Worm (Caenorhabditis elegans) whole organism, mixed stage, embryonic: ENCODE results near the gene F36D3.16.
"Not testable (repeated sequence)": the region's sequence is repeated elsewhere in the genome, so short reads cannot be mapped to it uniquely, and the experiment has no call there.

Source experiments
- M03D4.4 ChIP-seq: sonication (generic microtip); optimal IDR thresholded peaks from 2 replicates; lab custom pipeline; 2017; ENCODE audit warnings: mild to moderate bottlenecking, missing genetic modification characterization, missing compliant biosample characterization
- bed-3 ChIP-seq: fragments of 200-800 bp; sonication (Bioruptor generic); optimal IDR thresholded peaks from 3 replicates; lab custom pipeline; 2018; ENCODE audit warnings: mild to moderate bottlenecking, missing genetic modification characterization, moderate library complexity, missing compliant biosample characterization
- blmp-1 ChIP-seq: fragments of 150-350 bp; optimal IDR thresholded peaks from 2 replicates; lab custom pipeline; 2014; ENCODE audit warnings: missing biosample characterization, missing genetic modification characterization
- ceh-39 ChIP-seq: fragments of 150-350 bp; optimal IDR thresholded peaks from 2 replicates; lab custom pipeline; 2014; ENCODE audit warnings: missing biosample characterization, missing genetic modification characterization
- ceh-43 ChIP-seq: fragments of 200-800 bp; sonication (Bioruptor generic); optimal IDR thresholded peaks from 2 replicates; lab custom pipeline; 2018; ENCODE audit warnings: mild to moderate bottlenecking, missing genetic modification characterization, moderate library complexity, missing compliant biosample characterization
- ceh-83 ChIP-seq: fragments of 200-800 bp; sonication (Bioruptor generic); optimal IDR thresholded peaks from 2 replicates; lab custom pipeline; 2018; ENCODE audit warnings: mild to moderate bottlenecking, missing genetic modification characterization, missing compliant biosample characterization
- ces-1 ChIP-seq: fragments of 150-350 bp; optimal IDR thresholded peaks from 2 replicates; lab custom pipeline; 2014; ENCODE audit warnings: missing biosample characterization, missing genetic modification reagents, missing genetic modification characterization
- cnd-1 ChIP-seq: fragments of 200-800 bp; sonication (Bioruptor generic); optimal IDR thresholded peaks from 2 replicates; lab custom pipeline; 2018; ENCODE audit warnings: mild to moderate bottlenecking, missing genetic modification characterization, missing compliant biosample characterization
- drap-1 ChIP-seq: fragments of 200-800 bp; sonication (Bioruptor generic); optimal IDR thresholded peaks from 3 replicates; lab custom pipeline; 2018; ENCODE audit warnings: mild to moderate bottlenecking, missing genetic modification characterization, missing compliant biosample characterization
- elt-3 ChIP-seq: fragments of 150-350 bp; optimal IDR thresholded peaks from 2 replicates; lab custom pipeline; 2014; ENCODE audit warnings: missing biosample characterization, missing genetic modification characterization
- ham-2 ChIP-seq: fragments of 200-800 bp; sonication (Bioruptor generic); optimal IDR thresholded peaks from 2 replicates; lab custom pipeline; 2018; ENCODE audit warnings: mild to moderate bottlenecking, missing genetic modification characterization, missing compliant biosample characterization
- hlh-1 ChIP-seq: fragments of 150-350 bp; optimal IDR thresholded peaks from 2 replicates; lab custom pipeline; 2014; ENCODE audit warnings: missing biosample characterization, missing genetic modification reagents, missing genetic modification characterization
- lin-13 ChIP-seq: fragments of 150-350 bp; optimal IDR thresholded peaks from 2 replicates; lab custom pipeline; 2014; ENCODE audit warnings: missing biosample characterization, missing genetic modification characterization
- lin-32 ChIP-seq: fragments of 200-800 bp; sonication (Bioruptor generic); optimal IDR thresholded peaks from 2 replicates; lab custom pipeline; 2018; ENCODE audit warnings: mild to moderate bottlenecking, missing genetic modification characterization, missing compliant biosample characterization
- lsy-2 ChIP-seq: fragments of 150-350 bp; optimal IDR thresholded peaks from 2 replicates; lab custom pipeline; 2014; ENCODE audit warnings: missing biosample characterization, missing genetic modification characterization
- mab-5 ChIP-seq: fragments of 150-350 bp; optimal IDR thresholded peaks from 2 replicates; lab custom pipeline; 2014; ENCODE audit warnings: missing biosample characterization, missing genetic modification characterization
- mep-1 ChIP-seq: fragments of 150-350 bp; optimal IDR thresholded peaks from 2 replicates; lab custom pipeline; 2017; ENCODE audit warnings: missing biosample characterization, missing genetic modification reagents, missing genetic modification characterization, inconsistent platforms
- mls-2 ChIP-seq: sonication (generic microtip); optimal IDR thresholded peaks from 2 replicates; lab custom pipeline; 2016; ENCODE audit warnings: mild to moderate bottlenecking, missing genetic modification characterization, moderate library complexity, missing compliant biosample characterization
- nhr-12 ChIP-seq: fragments of 150-350 bp; optimal IDR thresholded peaks from 2 replicates; lab custom pipeline; 2014; ENCODE audit warnings: missing biosample characterization, missing genetic modification characterization
- nhr-2 ChIP-seq: fragments of 150-350 bp; optimal IDR thresholded peaks from 2 replicates; lab custom pipeline; 2014; ENCODE audit warnings: missing biosample characterization, missing genetic modification characterization
- nhr-237 ChIP-seq: fragments of 150-350 bp; optimal IDR thresholded peaks from 2 replicates; lab custom pipeline; 2014; ENCODE audit warnings: missing biosample characterization, missing genetic modification characterization
- nhr-76 ChIP-seq: sonication (generic microtip); optimal IDR thresholded peaks from 2 replicates; lab custom pipeline; 2017; ENCODE audit warnings: missing biosample characterization, missing genetic modification characterization
- pha-4 ChIP-seq: fragments of 150-350 bp; optimal IDR thresholded peaks from 2 replicates; lab custom pipeline; 2018; ENCODE audit warnings: missing biosample characterization, missing genetic modification reagents, missing genetic modification characterization
- sem-2 ChIP-seq: fragments of 200-800 bp; sonication (Bioruptor generic); optimal IDR thresholded peaks from 2 replicates; lab custom pipeline; 2018; ENCODE audit warnings: mild to moderate bottlenecking, missing genetic modification characterization, missing compliant biosample characterization
- snpc-4 ChIP-seq: fragments of 150-350 bp; optimal IDR thresholded peaks from 2 replicates; lab custom pipeline; 2014; ENCODE audit warnings: missing biosample characterization, missing genetic modification characterization
- sptf-1 ChIP-seq: sonication (generic microtip); optimal IDR thresholded peaks from 2 replicates; lab custom pipeline; 2017; ENCODE audit warnings: mild to moderate bottlenecking, missing genetic modification characterization, moderate library complexity, missing compliant biosample characterization
- tbx-8 ChIP-seq: fragments of 200-800 bp; sonication (Bioruptor generic); optimal IDR thresholded peaks from 2 replicates; lab custom pipeline; 2018; ENCODE audit warnings: mild to moderate bottlenecking, missing genetic modification characterization, moderate library complexity, missing compliant biosample characterization
- unc-120 ChIP-seq: sonication (generic microtip); optimal IDR thresholded peaks from 2 replicates; lab custom pipeline; 2017; ENCODE audit warnings: missing genetic modification characterization, missing compliant biosample characterization; ENCODE audit not compliant: poor library complexity, severe bottlenecking
- unc-39 ChIP-seq: fragments of 150-350 bp; optimal IDR thresholded peaks from 2 replicates; lab custom pipeline; 2014; ENCODE audit warnings: missing biosample characterization, missing genetic modification characterization
- unc-62 ChIP-seq: fragments of 150-350 bp; optimal IDR thresholded peaks from 2 replicates; lab custom pipeline; 2014; ENCODE audit warnings: missing biosample characterization, missing genetic modification reagents, missing genetic modification characterization
- zip-8 ChIP-seq: fragments of 150-350 bp; optimal IDR thresholded peaks from 2 replicates; lab custom pipeline; 2014; ENCODE audit warnings: missing biosample characterization, missing genetic modification characterization
- ztf-11 ChIP-seq: fragments of 150-350 bp; optimal IDR thresholded peaks from 2 replicates; lab custom pipeline; 2014; ENCODE audit warnings: missing biosample characterization, missing genetic modification characterization

The F36D3.16 gene

DNA sequence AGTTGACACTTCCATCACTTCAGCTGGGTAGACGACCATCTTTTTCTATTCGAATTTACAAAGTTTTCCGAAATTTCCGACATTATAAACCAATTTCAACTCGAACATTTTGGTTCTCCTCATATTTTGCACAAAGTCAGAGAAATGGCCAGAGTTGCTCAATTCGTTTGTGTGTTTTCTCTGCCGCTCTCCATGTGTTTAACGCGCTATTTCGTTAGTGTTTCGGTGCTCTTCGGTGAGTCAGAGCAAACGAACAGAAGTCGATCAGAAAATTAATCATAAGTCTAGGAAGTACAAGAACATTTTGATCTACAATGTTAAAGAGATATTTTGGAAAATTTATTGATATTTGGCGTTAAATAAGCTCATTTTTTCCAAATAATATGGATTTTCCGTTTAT is 19.2 kb upstream of the F36D3.16 start, which contains the start of gene srr-3:
Gene srr-3, minus strand, starts transcription at position 101 of the 400 bp plus-strand sequence.
- TF ChIP-seq mls-2 (tag; lab: Kevin White, UChicago) (no peak), tbx-8 (GFP tag; lab: Kevin White, UChicago) (no peak), unc-62 (GFP tag; lab: Kevin White, UChicago) (no peak), ces-1 (no peak), nhr-76 (no peak), mep-1 (tag; lab: Kevin White, UChicago) (no peak), lsy-2 (no peak), nhr-12 (tag; lab: Kevin White, UChicago) (no peak), cnd-1 (tag; lab: Kevin White, UChicago) (no peak), blmp-1 (no peak), ceh-83 (GFP tag; lab: Kevin White, UChicago) (no peak), sptf-1 (tag; lab: Kevin White, UChicago) (no peak), drap-1 (no peak), ceh-39 (tag; lab: Kevin White, UChicago) (no peak), nhr-2 (tag; lab: Kevin White, UChicago) (no peak), mab-5 (tag; lab: Kevin White, UChicago) (no peak), ztf-11 (tag; lab: Kevin White, UChicago) (no peak), zip-8 (no peak), elt-3 (no peak), M03D4.4 (no peak)

ce11 chrV:16515140-16515539 is 12.8 kb upstream of the F36D3.16 start, which contains the start of gene F36D3.5:
TSS of gene F36D3.5 (minus strand) at chrV:16515240.
- TF ChIP-seq snpc-4 (tag; lab: Kevin White, UChicago); pha-4; unc-120 (tag; lab: Kevin White, UChicago): not testable (repeated sequence)
- TF ChIP-seq, all 35 proteins: peak for 0; not testable (repeated sequence) for 35

DNA sequence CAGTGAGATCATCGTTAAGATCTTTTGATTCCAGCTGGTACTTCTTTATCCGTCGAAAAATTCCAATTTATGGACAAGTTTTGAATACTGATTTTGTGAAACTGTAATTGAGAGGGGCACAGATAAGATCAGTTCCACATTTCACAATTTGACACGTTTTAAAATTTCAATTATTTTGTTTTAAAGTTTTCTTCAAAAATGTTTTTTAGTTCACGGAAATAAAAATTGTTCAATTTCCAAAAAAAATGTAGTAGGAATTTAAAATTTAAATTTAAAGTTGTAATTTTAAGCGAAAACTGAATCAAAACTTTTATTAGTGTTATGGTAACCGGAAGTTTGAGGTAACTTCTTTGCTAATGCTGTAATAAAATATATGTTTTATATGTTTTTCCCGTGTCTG is 10.3 kb upstream of the F36D3.16 start, which contains the start of gene F36D3.4:
Gene F36D3.4, minus strand, starts transcription at position 101 of the 400 bp plus-strand sequence.
- no peak for TF ChIP-seq snpc-4 (tag; lab: Kevin White, UChicago)
- no peak for TF ChIP-seq hlh-1 (tag; lab: Kevin White, UChicago)
- TF ChIP-seq mep-1 (tag; lab: Kevin White, UChicago): no peak
- TF ChIP-seq nhr-2 (tag; lab: Kevin White, UChicago): no peak
- TF ChIP-seq zip-8: no peak
- no peak for TF ChIP-seq ces-1
- TF ChIP-seq pha-4: no peak
- no peak for TF ChIP-seq ham-2 (GFP tag; lab: Kevin White, UChicago)
- no peak for TF ChIP-seq ztf-11 (tag; lab: Kevin White, UChicago)
- no peak for TF ChIP-seq nhr-237 (tag; lab: Kevin White, UChicago)
- TF ChIP-seq drap-1: no peak
- TF ChIP-seq unc-39 (tag; lab: Kevin White, UChicago): no peak
- no peak for TF ChIP-seq sptf-1 (tag; lab: Kevin White, UChicago)
- TF ChIP-seq mab-5 (tag; lab: Kevin White, UChicago): no peak
- no peak for TF ChIP-seq tbx-8 (GFP tag; lab: Kevin White, UChicago)
- TF ChIP-seq bed-3 (GFP tag; lab: Kevin White, UChicago): no peak
- TF ChIP-seq sem-2 (GFP tag; lab: Kevin White, UChicago): no peak
- TF ChIP-seq elt-3: no peak
- no peak for TF ChIP-seq mls-2 (tag; lab: Kevin White, UChicago)

DNA sequence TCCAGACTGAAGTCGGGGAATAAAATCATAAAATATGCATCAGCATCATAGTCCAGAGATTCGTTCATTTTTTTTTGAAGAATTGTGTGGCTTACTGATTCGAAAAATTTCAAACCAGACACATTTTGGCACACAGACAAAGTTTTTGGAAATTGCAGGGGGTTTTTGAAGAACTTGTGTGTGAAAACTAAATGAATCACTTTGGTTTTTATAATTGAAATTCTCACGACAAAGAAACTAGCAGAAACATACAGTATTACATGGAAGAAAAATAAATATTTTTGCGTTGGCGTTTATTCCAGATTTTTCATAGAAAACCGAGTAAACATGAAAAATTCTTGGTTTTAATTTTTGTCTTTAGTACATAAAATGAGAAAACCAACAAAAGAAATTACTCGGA is 5.7 kb upstream of the F36D3.16 start, which contains the start of gene srw-34:
Gene srw-34, minus strand, starts transcription at position 101 of the 400 bp plus-strand sequence.
- TF ChIP-seq ceh-43 (GFP tag; lab: Kevin White, UChicago) (no peak), zip-8 (no peak), cnd-1 (tag; lab: Kevin White, UChicago) (no peak), lin-13 (tag; lab: Kevin White, UChicago) (no peak), sem-2 (GFP tag; lab: Kevin White, UChicago) (no peak), unc-120 (tag; lab: Kevin White, UChicago) (no peak), ceh-83 (GFP tag; lab: Kevin White, UChicago) (no peak), lin-32 (GFP tag; lab: Kevin White, UChicago) (no peak), ceh-39 (tag; lab: Kevin White, UChicago) (no peak), bed-3 (GFP tag; lab: Kevin White, UChicago) (no peak)

ce11 chrV:16526858-16527257 is 1.0 kb upstream of the F36D3.16 start, which contains the start of gene F36D3.8:
TSS of gene F36D3.8 (plus strand) at chrV:16527158.
- no peak for TF ChIP-seq bed-3 (GFP tag; lab: Kevin White, UChicago)
